Worm (Caenorhabditis elegans) whole organism, L2 larva: ENCODE data around the gene Y45F10B.59.

Experiments used
- C34F6.9 ChIP-seq: fragments of 150-350 bp; optimal IDR thresholded peaks from 2 replicates; lab custom pipeline; 2014; ENCODE audit warnings: missing biosample characterization, missing genetic modification characterization
- F13H6.1 ChIP-seq: sonication (generic microtip); optimal IDR thresholded peaks from 2 replicates; lab custom pipeline; 2016; ENCODE audit warnings: missing genetic modification characterization, missing compliant biosample characterization
- R02D3.7 ChIP-seq: fragments of 150-350 bp; optimal IDR thresholded peaks from 2 replicates; lab custom pipeline; 2014; ENCODE audit warnings: missing biosample characterization, missing genetic modification characterization
- ZK546.5 ChIP-seq: sonication (generic microtip); optimal IDR thresholded peaks from 2 replicates; lab custom pipeline; 2017; ENCODE audit warnings: missing biosample characterization, missing genetic modification characterization
- alr-1 ChIP-seq: fragments of 150-350 bp; optimal IDR thresholded peaks from 2 replicates; lab custom pipeline; 2014; ENCODE audit warnings: missing biosample characterization, missing genetic modification characterization
- aly-2 ChIP-seq: fragments of 150-350 bp; optimal IDR thresholded peaks from 2 replicates; lab custom pipeline; 2014; ENCODE audit warnings: missing biosample characterization, missing genetic modification characterization
- ceh-16 ChIP-seq: fragments of 150-350 bp; optimal IDR thresholded peaks from 2 replicates; lab custom pipeline; 2014; ENCODE audit warnings: missing biosample characterization, missing genetic modification characterization
- ceh-82 ChIP-seq: fragments of 150-350 bp; optimal IDR thresholded peaks from 2 replicates; lab custom pipeline; 2014; ENCODE audit warnings: missing biosample characterization, missing genetic modification characterization
- crh-2 ChIP-seq: sonication (generic microtip); optimal IDR thresholded peaks from 2 replicates; lab custom pipeline; 2017; ENCODE audit warnings: missing biosample characterization, missing genetic modification characterization
- dmd-4 ChIP-seq: sonication (generic microtip); optimal IDR thresholded peaks from 2 replicates; lab custom pipeline; 2017; ENCODE audit warnings: missing biosample characterization, missing genetic modification characterization
- egl-27 ChIP-seq: sonication (generic microtip); optimal IDR thresholded peaks from 3 replicates; lab custom pipeline; 2017; ENCODE audit warnings: missing biosample characterization, missing genetic modification reagents, missing genetic modification characterization
- elt-3 ChIP-seq: sonication (generic microtip); optimal IDR thresholded peaks from 2 replicates; lab custom pipeline; 2017; ENCODE audit warnings: missing biosample characterization, missing genetic modification characterization
- fos-1 ChIP-seq: fragments of 150-350 bp; optimal IDR thresholded peaks from 2 replicates; lab custom pipeline; 2014; ENCODE audit warnings: missing biosample characterization, missing genetic modification characterization
- gmeb-1 ChIP-seq: fragments of 150-350 bp; optimal IDR thresholded peaks from 2 replicates; lab custom pipeline; 2014; ENCODE audit warnings: missing biosample characterization, missing genetic modification characterization
- lin-11 ChIP-seq: fragments of 150-350 bp; sonication (generic microtip); optimal IDR thresholded peaks from 2 replicates; lab custom pipeline; 2014; ENCODE audit warnings: missing biosample characterization, missing genetic modification characterization, inconsistent platforms, mixed read lengths
- lin-13 ChIP-seq: fragments of 150-350 bp; optimal IDR thresholded peaks from 2 replicates; lab custom pipeline; 2014; ENCODE audit warnings: missing biosample characterization, missing genetic modification reagents, missing genetic modification characterization
- lin-39 ChIP-seq: fragments of 150-350 bp; optimal IDR thresholded peaks from 2 replicates; lab custom pipeline; 2014; ENCODE audit warnings: missing biosample characterization, missing genetic modification reagents, missing genetic modification characterization
- lsy-2 ChIP-seq, 2 experiments: fragments of 150-350 bp in 1 of 2; sonication (generic microtip) in 1 of 2; optimal IDR thresholded peaks; 2 replicates each; lab custom pipeline; 2014 to 2017; ENCODE audit warnings: missing biosample characterization in 2 of 2, missing genetic modification characterization in 2 of 2
- mbf-1 ChIP-seq: sonication (generic microtip); optimal IDR thresholded peaks from 2 replicates; lab custom pipeline; 2017; ENCODE audit warnings: missing biosample characterization, missing genetic modification characterization
- mdl-1 ChIP-seq, 2 experiments: fragments of 150-350 bp in 1 of 2; sonication (generic microtip) in 1 of 2; optimal IDR thresholded peaks; 2 replicates each; lab custom pipeline; 2017; ENCODE audit warnings: missing biosample characterization in 2 of 2, missing genetic modification characterization in 2 of 2
- nhr-11 ChIP-seq: fragments of 150-350 bp; optimal IDR thresholded peaks from 2 replicates; lab custom pipeline; 2014; ENCODE audit warnings: missing biosample characterization, missing genetic modification characterization
- nhr-129 ChIP-seq: fragments of 150-350 bp; optimal IDR thresholded peaks from 2 replicates; lab custom pipeline; 2014; ENCODE audit warnings: missing biosample characterization, missing genetic modification characterization
- nhr-21 ChIP-seq: fragments of 150-350 bp; optimal IDR thresholded peaks from 2 replicates; lab custom pipeline; 2014; ENCODE audit warnings: missing biosample characterization, missing genetic modification characterization
- nhr-23 ChIP-seq: fragments of 150-350 bp; optimal IDR thresholded peaks from 2 replicates; lab custom pipeline; 2014; ENCODE audit warnings: missing biosample characterization, missing genetic modification reagents, missing genetic modification characterization
- nhr-237 ChIP-seq: fragments of 150-350 bp; optimal IDR thresholded peaks from 2 replicates; lab custom pipeline; 2014; ENCODE audit warnings: missing biosample characterization, missing genetic modification characterization
- nhr-6 ChIP-seq: fragments of 150-350 bp; optimal IDR thresholded peaks from 2 replicates; lab custom pipeline; 2014; ENCODE audit warnings: missing biosample characterization, missing genetic modification characterization
- nhr-77 ChIP-seq: fragments of 150-350 bp; optimal IDR thresholded peaks from 2 replicates; lab custom pipeline; 2014; ENCODE audit warnings: missing biosample characterization, missing genetic modification characterization
- sma-9 ChIP-seq, 2 experiments: fragments of 150-350 bp in 1 of 2; sonication (generic microtip) in 1 of 2; optimal IDR thresholded peaks; 2 replicates each; lab custom pipeline; 2014 to 2016; ENCODE audit warnings: missing genetic modification characterization in 2 of 2, mild to moderate bottlenecking in 1 of 2, missing biosample characterization in 1 of 2, missing compliant biosample characterization in 1 of 2, missing genetic modification reagents in 1 of 2, moderate library complexity in 1 of 2
- snpc-4 ChIP-seq: fragments of 150-350 bp; optimal IDR thresholded peaks from 2 replicates; lab custom pipeline; 2014; ENCODE audit warnings: missing biosample characterization, missing genetic modification characterization
- unc-39 ChIP-seq: fragments of 150-350 bp; optimal IDR thresholded peaks from 2 replicates; lab custom pipeline; 2014; ENCODE audit warnings: missing biosample characterization, missing genetic modification characterization
- zag-1 ChIP-seq: fragments of 150-350 bp; optimal IDR thresholded peaks from 2 replicates; lab custom pipeline; 2014; ENCODE audit warnings: missing biosample characterization, missing genetic modification characterization
- ztf-4 ChIP-seq: fragments of 150-350 bp; optimal IDR thresholded peaks from 2 replicates; lab custom pipeline; 2014; ENCODE audit warnings: missing biosample characterization, missing genetic modification characterization

Gene Y45F10B.59

ce11 chrIV:13600643-13601042, 1.8 kb upstream of the Y45F10B.59 start:
- no peak for TF ChIP-seq nhr-77 (tag; lab: Kevin White, UChicago)
- no peak for TF ChIP-seq lsy-2 (tag; optimal IDR thresholded peaks at IDR 0.05; lab: Kevin White, UChicago)
- peak; percentile 60 for TF ChIP-seq snpc-4 (tag; lab: Kevin White, UChicago)
- no peak for TF ChIP-seq elt-3
- TF ChIP-seq, all 48 proteins: peak for 1

- TF ChIP-seq lin-39 (tag; lab: Kevin White, UChicago) = no peak
- no peak for TF ChIP-seq crh-2
- TF ChIP-seq alr-1 = no peak
- no peak for TF ChIP-seq unc-39 (tag; lab: Kevin White, UChicago)
- no peak for TF ChIP-seq R02D3.7 (tag; lab: Kevin White, UChicago)
- no peak for TF ChIP-seq C34F6.9 (tag; lab: Kevin White, UChicago)
- no peak for TF ChIP-seq mdl-1 (tag; optimal IDR thresholded peaks at IDR 0.05; lab: Kevin White, UChicago)
- no peak for TF ChIP-seq nhr-23 (tag; lab: Kevin White, UChicago)
- no peak for TF ChIP-seq egl-27
- no peak for TF ChIP-seq ceh-16 (tag; lab: Kevin White, UChicago)
- no peak for TF ChIP-seq aly-2 (tag; lab: Kevin White, UChicago)
- no peak for TF ChIP-seq nhr-237 (tag; lab: Kevin White, UChicago)
- TF ChIP-seq, all 48 proteins: peak for 0
Observed at ce11 chrIV:13601428-13601827, 991 bp upstream of the Y45F10B.59 start.

ce11 chrIV:13609755-13610154, 7.3 kb downstream of the Y45F10B.59 start, which contains the start of gene C08F11.13:
TSS of gene C08F11.13 (minus strand) at chrIV:13609892.
- TF ChIP-seq nhr-237 (tag; lab: Kevin White, UChicago) (no peak), mbf-1 (no peak), ZK546.5 (tag; lab: Kevin White, UChicago) (no peak), dmd-4 (no peak), gmeb-1 (tag; lab: Kevin White, UChicago) (peak; percentile 18), nhr-129 (peak; percentile 12), fos-1 (tag; lab: Kevin White, UChicago) (peak; percentile 43), lsy-2 (tag; optimal IDR thresholded peaks at IDR 0.05; lab: Kevin White, UChicago) (no peak), sma-9 (GFP tag; optimal IDR thresholded peaks at IDR 0.05; lab: Kevin White, UChicago) (peak; percentile 60), sma-9 (tag; optimal IDR thresholded peaks at IDR 0.05; lab: Kevin White, UChicago) (no peak)

ce11 chrIV:13619203-13619602, 16.8 kb downstream of the Y45F10B.59 start, which contains the start of gene C08F11.3:
TSS of gene C08F11.3 (plus strand) at chrIV:13619503.
- no peak for TF ChIP-seq unc-39 (tag; lab: Kevin White, UChicago)
- TF ChIP-seq zag-1 (tag; lab: Kevin White, UChicago) = no peak
- TF ChIP-seq lin-11 (tag; lab: Kevin White, UChicago) = no peak
- no peak for TF ChIP-seq lsy-2 (tag; optimal IDR thresholded peaks at IDR 0.05; lab: Kevin White, UChicago)

- no peak for TF ChIP-seq nhr-23 (tag; lab: Kevin White, UChicago)
Observed at ce11 chrIV:13623533-13623932, 21.1 kb downstream of the Y45F10B.59 start, which contains the start of gene C08F11.1. TSS of gene C08F11.1 (plus strand) at chrIV:13623833.

- TF ChIP-seq C34F6.9 (tag; lab: Kevin White, UChicago) (no peak), ceh-82 (no peak), ZK546.5 (tag; lab: Kevin White, UChicago) (no peak), nhr-129 (no peak), ztf-4 (tag; lab: Kevin White, UChicago) (no peak), ceh-16 (tag; lab: Kevin White, UChicago) (no peak), mdl-1 (tag; optimal IDR thresholded peaks at IDR 0.05; lab: Kevin White, UChicago) (no peak), nhr-21 (tag; lab: Kevin White, UChicago) (no peak), F13H6.1 (tag; lab: Kevin White, UChicago) (no peak), lin-13 (GFP tag; lab: Kevin White, UChicago) (no peak), dmd-4 (no peak), lsy-2 (tag; optimal IDR thresholded peaks at IDR 0.05; lab: Kevin White, UChicago) (no peak), alr-1 (no peak), crh-2 (no peak), nhr-6 (tag; lab: Kevin White, UChicago) (no peak), sma-9 (GFP tag; optimal IDR thresholded peaks at IDR 0.05; lab: Kevin White, UChicago) (no peak), sma-9 (tag; optimal IDR thresholded peaks at IDR 0.05; lab: Kevin White, UChicago) (no peak), nhr-11 (tag; lab: Kevin White, UChicago) (no peak)
- TF ChIP-seq, all 48 proteins: peak for 0
Observed at ce11 chrIV:13626469-13626868, 24.1 kb downstream of the Y45F10B.59 start, which contains the start of gene sru-21. TSS of gene sru-21 (plus strand) at chrIV:13626769.
